Fruit fly (Drosophila melanogaster) whole organism, prepupa: ENCODE data around the gene CG2059.

Experiments
- Blimp-1 ChIP-seq: fragments of 200-800 bp; sonication (Bioruptor generic); optimal IDR thresholded peaks from 3 replicates; lab custom pipeline; 2017; ENCODE audit warnings: missing biosample characterization, missing genetic modification characterization, mild to moderate bottlenecking, moderate library complexity, missing genetic modification reagents
- CG10631 ChIP-seq: fragments of 200-800 bp; sonication (Bioruptor generic); optimal IDR thresholded peaks from 2 replicates; lab custom pipeline; 2016; ENCODE audit warnings: missing biosample characterization, missing genetic modification characterization
- CG10669 ChIP-seq: fragments of 200-800 bp; sonication (Bioruptor generic); optimal IDR thresholded peaks from 3 replicates; lab custom pipeline; 2018; ENCODE audit warnings: missing biosample characterization, mild to moderate bottlenecking, missing genetic modification characterization, moderate library complexity
- CG11294 ChIP-seq: fragments of 200-800 bp; sonication (Bioruptor generic); IDR thresholded peaks from 2 replicates; pipeline ENCODE4 v1.3.6; 2022; ENCODE audit warnings: missing biosample characterization, missing genetic modification characterization
- CG11762 ChIP-seq: fragments of 200-800 bp; sonication (Bioruptor generic); optimal IDR thresholded peaks from 3 replicates; lab custom pipeline; 2016; ENCODE audit warnings: missing biosample characterization, missing genetic modification characterization; ENCODE audit not compliant: insufficient read depth
- CG11902 ChIP-seq: fragments of 200-800 bp; sonication (Bioruptor generic); optimal IDR thresholded peaks from 3 replicates; lab custom pipeline; 2016; ENCODE audit warnings: missing biosample characterization, missing genetic modification characterization
- CG1621 ChIP-seq: fragments of 200-800 bp; sonication (Bioruptor generic); optimal IDR thresholded peaks from 3 replicates; lab custom pipeline; 2018; ENCODE audit warnings: missing biosample characterization, mild to moderate bottlenecking, missing genetic modification characterization
- CG31627 ChIP-seq: fragments of 200-800 bp; sonication (Bioruptor generic); optimal IDR thresholded peaks from 3 replicates; lab custom pipeline; 2016; ENCODE audit warnings: missing biosample characterization, missing genetic modification characterization
- CG32006 ChIP-seq: fragments of 200-800 bp; sonication (Bioruptor generic); optimal IDR thresholded peaks from 3 replicates; lab custom pipeline; 2017; ENCODE audit warnings: missing biosample characterization, mild to moderate bottlenecking, missing genetic modification characterization
- CG34406 ChIP-seq: fragments of 200-800 bp; sonication (Bioruptor generic); optimal IDR thresholded peaks from 3 replicates; lab custom pipeline; 2016; ENCODE audit warnings: missing biosample characterization, missing genetic modification characterization
- CG6276 ChIP-seq: fragments of 200-800 bp; sonication (Bioruptor generic); optimal IDR thresholded peaks from 2 replicates; lab custom pipeline; 2017; ENCODE audit warnings: missing biosample characterization, mild to moderate bottlenecking, missing genetic modification characterization
- CG6792 ChIP-seq: fragments of 200-800 bp; sonication (Bioruptor generic); optimal IDR thresholded peaks from 3 replicates; lab custom pipeline; 2016; ENCODE audit warnings: missing biosample characterization, missing genetic modification characterization
- CG6808 ChIP-seq: fragments of 200-800 bp; sonication (Bioruptor generic); optimal IDR thresholded peaks from 3 replicates; lab custom pipeline; 2017; ENCODE audit warnings: missing biosample characterization, missing genetic modification characterization, mild to moderate bottlenecking, moderate library complexity, missing genetic modification reagents
- CG6854 ChIP-seq: fragments of 200-800 bp; sonication (Bioruptor generic); optimal IDR thresholded peaks from 2 replicates; lab custom pipeline; 2017; ENCODE audit warnings: missing biosample characterization, mild to moderate bottlenecking, missing genetic modification characterization
- CG7368 ChIP-seq: fragments of 200-800 bp; sonication (Bioruptor generic); optimal IDR thresholded peaks from 3 replicates; lab custom pipeline; 2016; ENCODE audit warnings: missing biosample characterization, missing genetic modification characterization
- CG8119 ChIP-seq: fragments of 200-800 bp; sonication (Bioruptor generic); IDR thresholded peaks from 3 replicates; pipeline ENCODE4 v1.3.6; 2022; ENCODE audit warnings: missing biosample characterization, missing genetic modification characterization
- CG8319 ChIP-seq: fragments of 200-800 bp; sonication (Bioruptor generic); optimal IDR thresholded peaks from 3 replicates; lab custom pipeline; 2016; ENCODE audit warnings: missing biosample characterization, missing genetic modification characterization
- CG8632 ChIP-seq: fragments of 200-800 bp; sonication (Bioruptor generic); optimal IDR thresholded peaks from 3 replicates; lab custom pipeline; 2016; ENCODE audit warnings: missing biosample characterization, missing genetic modification characterization
- Eip78C ChIP-seq: fragments of 200-800 bp; sonication (Bioruptor generic); peaks from one replicate; lab custom pipeline; 2016; ENCODE audit warnings: missing biosample characterization, missing genetic modification characterization
- Ets21C ChIP-seq: fragments of 200-800 bp; sonication (Bioruptor generic); optimal IDR thresholded peaks from 3 replicates; lab custom pipeline; 2016; ENCODE audit warnings: missing biosample characterization, missing genetic modification characterization
- Gug ChIP-seq: fragments of 200-800 bp; sonication (Bioruptor generic); IDR thresholded peaks from 2 replicates; pipeline ENCODE4 v1.3.6; 2022; ENCODE audit warnings: missing biosample characterization, missing genetic modification characterization
- Hr39 ChIP-seq: fragments of 200-800 bp; sonication (Bioruptor generic); optimal IDR thresholded peaks from 2 replicates; lab custom pipeline; 2016; ENCODE audit warnings: missing biosample characterization, missing genetic modification characterization
- Hr4 ChIP-seq: fragments of 200-800 bp; sonication (Bioruptor generic); optimal IDR thresholded peaks from 3 replicates; lab custom pipeline; 2016; ENCODE audit warnings: missing biosample characterization, missing genetic modification characterization
- OdsH ChIP-seq: fragments of 200-800 bp; sonication (Bioruptor generic); optimal IDR thresholded peaks from 3 replicates; lab custom pipeline; 2016; ENCODE audit warnings: missing biosample characterization, missing genetic modification characterization
- Smox ChIP-seq: fragments of 200-800 bp; sonication (Bioruptor generic); optimal IDR thresholded peaks from 3 replicates; lab custom pipeline; 2016; ENCODE audit warnings: missing biosample characterization, missing genetic modification characterization
- Sox102F ChIP-seq: fragments of 200-800 bp; sonication (Bioruptor generic); optimal IDR thresholded peaks from 2 replicates; lab custom pipeline; 2016; ENCODE audit warnings: missing biosample characterization, mild to moderate bottlenecking, missing genetic modification characterization
- Sox14 ChIP-seq: fragments of 200-800 bp; sonication (Bioruptor generic); optimal IDR thresholded peaks from 3 replicates; lab custom pipeline; 2016; ENCODE audit warnings: missing biosample characterization, missing genetic modification characterization
- acj6 ChIP-seq: fragments of 200-800 bp; sonication (Bioruptor generic); optimal IDR thresholded peaks from 3 replicates; lab custom pipeline; 2016; ENCODE audit warnings: missing biosample characterization, missing genetic modification characterization
- cyc ChIP-seq: fragments of 200-800 bp; sonication (Bioruptor generic); optimal IDR thresholded peaks from 3 replicates; lab custom pipeline; 2016; ENCODE audit warnings: missing biosample characterization, missing genetic modification characterization
- dac ChIP-seq: fragments of 200-800 bp; sonication (Bioruptor generic); optimal IDR thresholded peaks from 2 replicates; lab custom pipeline; 2017; ENCODE audit warnings: missing biosample characterization, mild to moderate bottlenecking, missing genetic modification characterization
- dsx ChIP-seq: fragments of 200-800 bp; optimal IDR thresholded peaks from 3 replicates; lab custom pipeline; 2019; ENCODE audit warnings: missing biosample characterization, mild to moderate bottlenecking, missing genetic modification characterization, moderate library complexity; ENCODE audit not compliant: poor library complexity, severe bottlenecking
- eg ChIP-seq: fragments of 200-800 bp; sonication (Bioruptor generic); IDR thresholded peaks from 3 replicates; pipeline ENCODE4 v1.3.6; 2022; ENCODE audit warnings: missing biosample characterization, missing genetic modification characterization
- fd59A ChIP-seq: fragments of 200-800 bp; sonication (Bioruptor generic); optimal IDR thresholded peaks from 2 replicates; lab custom pipeline; 2017; ENCODE audit warnings: missing biosample characterization, mild to moderate bottlenecking, missing genetic modification characterization, missing genetic modification reagents
- fd85E ChIP-seq: fragments of 200-800 bp; sonication (Bioruptor generic); optimal IDR thresholded peaks from 3 replicates; lab custom pipeline; 2016; ENCODE audit warnings: missing biosample characterization, missing genetic modification characterization
- lz ChIP-seq: fragments of 200-800 bp; sonication (Bioruptor generic); optimal IDR thresholded peaks from 3 replicates; lab custom pipeline; 2016; ENCODE audit warnings: missing biosample characterization, missing genetic modification characterization
- spab ChIP-seq: fragments of 200-800 bp; sonication (Bioruptor generic); optimal IDR thresholded peaks from 2 replicates; lab custom pipeline; 2017; ENCODE audit warnings: missing biosample characterization, mild to moderate bottlenecking, missing genetic modification characterization, missing genetic modification reagents
- ss ChIP-seq, 2 experiments: fragments of 200-800 bp; sonication (Bioruptor generic); optimal IDR thresholded peaks; 2 replicates in 1 of 2; 3 replicates in 1 of 2; lab custom pipeline; 2017 to 2018; ENCODE audit warnings: mild to moderate bottlenecking in 2 of 2, missing biosample characterization in 2 of 2, missing genetic modification characterization in 2 of 2, moderate library complexity in 1 of 2
- svp ChIP-seq: fragments of 200-800 bp; sonication (Bioruptor generic); peaks from one replicate; lab custom pipeline; 2016; ENCODE audit warnings: missing biosample characterization, missing genetic modification characterization
- topi ChIP-seq: fragments of 200-800 bp; sonication (Bioruptor generic); optimal IDR thresholded peaks from 3 replicates; lab custom pipeline; 2016; ENCODE audit warnings: missing biosample characterization, missing genetic modification characterization
- vri ChIP-seq: fragments of 200-800 bp; sonication (Bioruptor generic); optimal IDR thresholded peaks from 3 replicates; lab custom pipeline; 2016; ENCODE audit warnings: missing biosample characterization, mild to moderate bottlenecking, missing genetic modification characterization

CG2059 gene

DNA sequence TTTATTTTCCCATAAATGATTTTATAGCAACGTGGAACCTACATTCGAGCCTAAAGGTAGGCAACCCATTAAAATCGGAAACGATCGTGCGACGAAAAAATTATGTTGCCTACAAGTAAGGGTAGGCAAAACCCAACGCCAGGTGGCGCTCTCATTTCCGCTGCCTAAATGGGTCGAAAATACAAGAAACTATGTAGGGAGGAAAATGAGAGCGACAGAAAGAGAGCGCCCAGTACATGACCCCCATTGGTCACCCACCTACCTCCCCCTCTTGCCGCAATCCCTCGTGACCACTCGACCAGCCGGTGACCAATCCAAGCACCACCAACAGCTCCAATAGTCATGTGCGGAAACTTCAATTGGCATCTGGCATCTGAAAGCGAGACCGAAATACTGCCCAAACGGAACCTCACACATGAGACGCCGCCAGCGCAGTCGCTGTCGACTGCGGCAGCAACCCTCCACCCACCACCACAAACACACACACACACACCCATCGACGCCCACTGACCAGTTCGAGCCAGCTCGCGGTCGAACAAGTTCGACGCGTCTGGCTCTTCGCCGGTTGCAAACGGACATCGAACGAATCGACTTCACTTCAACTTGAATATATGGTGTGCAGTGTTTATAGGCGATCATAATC lies 44.1 kb upstream of the CG2059 start (continued):
- TF ChIP-seq CG31627 (GFP tag; lab: Kevin White, UChicago) (peak; percentile 80), CG6808 (GFP tag; lab: Kevin White, UChicago) (peak; percentile 60), fd59A (GFP tag; lab: Kevin White, UChicago) (peak; percentile 53), CG7368 (GFP tag; lab: Kevin White, UChicago) (peak; percentile 76), CG11294 (GFP tag; lab: Robert Waterston, UW) (no peak; the same call in 1 of the 2 replicates), CG11762 (GFP tag; lab: Kevin White, UChicago) (peak; percentile 62), CG8632 (GFP tag; lab: Kevin White, UChicago) (peak; percentile 56), CG10631 (GFP tag; lab: Kevin White, UChicago) (peak; percentile 44), CG6854 (GFP tag; lab: Kevin White, UChicago) (peak; percentile 69), CG11902 (GFP tag; lab: Kevin White, UChicago) (peak; percentile 71), svp (GFP tag; lab: Kevin White, UChicago) (no peak), CG6792 (GFP tag; lab: Kevin White, UChicago) (peak; percentile 76), CG1621 (tag; lab: Kevin White, UChicago) (peak; percentile 57), dac (GFP tag; lab: Kevin White, UChicago) (peak; percentile 85), vri (GFP tag; lab: Kevin White, UChicago) (peak; percentile 44), CG6276 (GFP tag; lab: Kevin White, UChicago) (peak; percentile 14), Hr39 (GFP tag; lab: Kevin White, UChicago) (peak; percentile 80)

DNA sequence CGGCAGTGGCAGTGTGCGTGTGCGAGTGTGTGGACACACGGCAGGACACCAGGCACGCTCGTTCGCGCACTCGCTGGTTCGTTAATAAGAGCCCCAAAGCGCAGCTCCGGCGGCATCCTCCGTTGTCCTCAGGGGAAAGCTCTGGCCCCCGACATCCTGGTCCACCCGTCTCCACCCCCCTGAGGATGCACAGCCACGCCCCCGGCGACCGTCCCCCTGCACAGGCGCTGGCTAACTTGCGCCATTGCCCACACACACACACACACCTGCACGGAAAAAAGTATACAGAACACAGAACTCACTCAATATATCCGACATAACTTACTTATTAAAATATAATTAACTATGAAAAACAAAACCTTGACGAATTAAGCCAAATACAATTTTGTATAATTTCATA lies 40.1 kb upstream of the CG2059 start:
- no peak for TF ChIP-seq CG8119 (GFP tag; lab: Robert Waterston, UW)
- no peak for TF ChIP-seq dac (GFP tag; lab: Kevin White, UChicago)
- no peak for TF ChIP-seq Blimp-1
- TF ChIP-seq CG8319 = no peak
- TF ChIP-seq lz (GFP tag; lab: Kevin White, UChicago) = no peak
- no peak for TF ChIP-seq dsx (GFP tag; lab: Kevin White, UChicago)

dm6 chrX:7252468-7252867 lies 33.7 kb upstream of the CG2059 start:
- TF ChIP-seq topi (GFP tag; lab: Kevin White, UChicago) (no peak), Ets21C (GFP tag; lab: Kevin White, UChicago) (no peak), Hr4 (no peak), CG34406 (GFP tag; lab: Kevin White, UChicago) (no peak), CG32006 (GFP tag; lab: Kevin White, UChicago) (no peak), Smox (GFP tag; lab: Kevin White, UChicago) (no peak), eg (GFP tag; lab: Robert Waterston, UW) (no peak)

- TF ChIP-seq CG7368 (GFP tag; lab: Kevin White, UChicago) = no peak
- TF ChIP-seq Sox102F (GFP tag; lab: Kevin White, UChicago) = no peak
- TF ChIP-seq acj6 (GFP tag; lab: Kevin White, UChicago) = no peak
- no peak for TF ChIP-seq OdsH (GFP tag; lab: Kevin White, UChicago)
- no peak for TF ChIP-seq CG6792 (GFP tag; lab: Kevin White, UChicago)
- peak; percentile 31 for TF ChIP-seq svp (GFP tag; lab: Kevin White, UChicago)
- no peak for TF ChIP-seq eg (GFP tag; lab: Robert Waterston, UW)
- TF ChIP-seq Sox14 (GFP tag; lab: Kevin White, UChicago) = no peak
- TF ChIP-seq Gug (GFP tag; lab: Robert Waterston, UW) = no peak
- TF ChIP-seq Hr4 = no peak
- no peak for TF ChIP-seq CG34406 (GFP tag; lab: Kevin White, UChicago)
- no peak for TF ChIP-seq spab
- peak; percentile 20 for TF ChIP-seq Eip78C (GFP tag; lab: Kevin White, UChicago)
- no peak for TF ChIP-seq ss (GFP tag; optimal IDR thresholded peaks at IDR 0.05; lab: Kevin White, UChicago)
- no peak for TF ChIP-seq fd85E (GFP tag; lab: Kevin White, UChicago)
- TF ChIP-seq cyc = no peak
- no peak for TF ChIP-seq CG10669 (GFP tag; lab: Kevin White, UChicago)
Observed at dm6 chrX:7255153-7255552, 31.0 kb upstream of the CG2059 start.
